Worm (Caenorhabditis elegans) whole organism, early embryonic: ENCODE measurements around the gene T28F12.1.

ENCODE experiments used
- B0310.2 ChIP-seq: sonication (generic microtip); optimal IDR thresholded peaks from 2 replicates; lab custom pipeline; 2016; ENCODE audit warnings: mild to moderate bottlenecking, missing genetic modification characterization, missing compliant biosample characterization
- F13C5.2 ChIP-seq: sonication (generic microtip); optimal IDR thresholded peaks from 2 replicates; lab custom pipeline; 2017; ENCODE audit warnings: mild to moderate bottlenecking, missing genetic modification characterization, inconsistent platforms, missing compliant biosample characterization
- ama-1 ChIP-seq: fragments of 150-350 bp; optimal IDR thresholded peaks from 2 replicates; lab custom pipeline; 2014
- ceh-13 ChIP-seq: fragments of 200-800 bp; sonication (Bioruptor generic); optimal IDR thresholded peaks from 2 replicates; lab custom pipeline; 2018; ENCODE audit warnings: mild to moderate bottlenecking, missing genetic modification characterization, missing compliant biosample characterization
- ets-7 ChIP-seq: sonication (generic microtip); optimal IDR thresholded peaks from 2 replicates; lab custom pipeline; 2016; ENCODE audit warnings: missing genotype, missing genetic modification characterization, missing compliant biosample characterization
- hmbx-1 ChIP-seq: sonication (generic microtip); optimal IDR thresholded peaks from 2 replicates; lab custom pipeline; 2016; ENCODE audit warnings: mild to moderate bottlenecking, missing genetic modification characterization, missing compliant biosample characterization
- sea-1 ChIP-seq: fragments of 200-800 bp; sonication (Bioruptor generic); conservative IDR thresholded peaks from 2 replicates; pipeline ENCODE4 v1.3.6; 2022; ENCODE audit warnings: missing genetic modification characterization, missing compliant biosample characterization
- tbx-11 ChIP-seq: fragments of 200-800 bp; sonication (Bioruptor generic); IDR thresholded peaks from 2 replicates; pipeline ENCODE4 v1.3.6; 2022; ENCODE audit warnings: missing genetic modification characterization, missing compliant biosample characterization
- tra-4 ChIP-seq: sonication (generic microtip); optimal IDR thresholded peaks from 2 replicates; lab custom pipeline; 2017; ENCODE audit warnings: missing genetic modification characterization, missing compliant biosample characterization

- no peak for TF ChIP-seq ceh-13 (GFP tag; lab: Kevin White, UChicago)
- TF ChIP-seq ama-1 (lab: Kevin White, UChicago), result no peak
- TF ChIP-seq B0310.2, result no peak
- no peak for TF ChIP-seq tbx-11 (GFP tag; lab: Robert Waterston, UW)
- no peak for TF ChIP-seq sea-1 (GFP tag; lab: Robert Waterston, UW)
- no peak for TF ChIP-seq F13C5.2 (tag; lab: Kevin White, UChicago)
- no peak for TF ChIP-seq hmbx-1 (tag; lab: Kevin White, UChicago)
- TF ChIP-seq ets-7, result no peak
- no peak for TF ChIP-seq tra-4
Measured at ce11 chrV:4489893-4490292, 22.9 kb upstream of the T28F12.1 start.
